Fruit fly (Drosophila melanogaster) whole organism, adult: ENCODE data around the gene ACXE.
A peak's percentile ranks its signal among the peaks of the same experiment; 100 is the strongest.

ENCODE experiments used
- CG11617 ChIP-seq: fragments of 200-800 bp; sonication (Bioruptor generic); optimal IDR thresholded peaks from 2 replicates; lab custom pipeline; 2017; ENCODE audit warnings: mild to moderate bottlenecking, missing biosample characterization, missing genetic modification reagents, missing genetic modification characterization
- CG12768 ChIP-seq: fragments of 200-800 bp; sonication (Bioruptor generic); optimal IDR thresholded peaks from 2 replicates; lab custom pipeline; 2017; ENCODE audit warnings: missing biosample characterization, missing genetic modification characterization, mild to moderate bottlenecking, moderate library complexity, missing genetic modification reagents
- CG14711 ChIP-seq: fragments of 200-800 bp; sonication (Bioruptor generic); optimal IDR thresholded peaks from 2 replicates; lab custom pipeline; 2018; ENCODE audit warnings: missing biosample characterization, mild to moderate bottlenecking, missing genetic modification characterization, moderate library complexity
- CG1620 ChIP-seq: fragments of 200-800 bp; sonication (Bioruptor generic); optimal IDR thresholded peaks from 2 replicates; lab custom pipeline; 2016; ENCODE audit warnings: missing biosample characterization, missing genetic modification characterization
- CG33017 ChIP-seq: fragments of 200-800 bp; sonication (Bioruptor generic); optimal IDR thresholded peaks from 2 replicates; lab custom pipeline; 2018; ENCODE audit warnings: missing biosample characterization, mild to moderate bottlenecking, missing genetic modification characterization, moderate library complexity
- CG5204 ChIP-seq: fragments of 200-800 bp; sonication (Bioruptor generic); optimal IDR thresholded peaks from 2 replicates; lab custom pipeline; 2016; ENCODE audit warnings: missing biosample characterization, missing genetic modification characterization
- CG7045 ChIP-seq: fragments of 200-800 bp; sonication (Bioruptor generic); optimal IDR thresholded peaks from 2 replicates; lab custom pipeline; 2017; ENCODE audit warnings: missing biosample characterization, mild to moderate bottlenecking, missing genetic modification characterization
- CG7101 ChIP-seq: fragments of 200-800 bp; sonication (Bioruptor generic); optimal IDR thresholded peaks from 2 replicates; lab custom pipeline; 2018; ENCODE audit warnings: missing biosample characterization, mild to moderate bottlenecking, missing genetic modification characterization, moderate library complexity
- Clk ChIP-seq: fragments of 200-800 bp; sonication (Bioruptor generic); optimal IDR thresholded peaks from 2 replicates; lab custom pipeline; 2017; ENCODE audit warnings: missing biosample characterization, missing genetic modification characterization
- Crg-1 ChIP-seq: fragments of 200-800 bp; sonication (Bioruptor generic); optimal IDR thresholded peaks from 2 replicates; lab custom pipeline; 2016; ENCODE audit warnings: missing biosample characterization, missing genetic modification characterization
- Hr96 ChIP-seq: fragments of 200-800 bp; sonication (Bioruptor generic); optimal IDR thresholded peaks from 2 replicates; lab custom pipeline; 2016; ENCODE audit warnings: missing biosample characterization, missing genetic modification characterization
- Mnt ChIP-seq: fragments of 200-800 bp; sonication (Bioruptor generic); optimal IDR thresholded peaks from 2 replicates; lab custom pipeline; 2016; ENCODE audit warnings: missing biosample characterization, mild to moderate bottlenecking, missing genetic modification characterization
- bab1 ChIP-seq: fragments of 200-800 bp; sonication (Bioruptor generic); optimal IDR thresholded peaks from 3 replicates; lab custom pipeline; 2019; ENCODE audit warnings: missing biosample characterization, mild to moderate bottlenecking, missing genetic modification characterization, moderate library complexity
- cic ChIP-seq: fragments of 200-800 bp; sonication (Bioruptor generic); optimal IDR thresholded peaks from 2 replicates; lab custom pipeline; 2017; ENCODE audit warnings: missing biosample characterization, mild to moderate bottlenecking, missing genetic modification characterization, moderate library complexity
- cnc ChIP-seq, 2 experiments: fragments of >200 bp; optimal IDR thresholded peaks; 2 replicates each; lab custom pipeline; 2017
- kay ChIP-seq: fragments of 200-800 bp; sonication (Bioruptor generic); peaks from one replicate; lab custom pipeline; 2016; ENCODE audit warnings: missing biosample characterization, missing genetic modification characterization, borderline replicate concordance
- ovo ChIP-seq: fragments of 200-800 bp; sonication (Bioruptor generic); optimal IDR thresholded peaks from 2 replicates; lab custom pipeline; 2016; ENCODE audit warnings: missing biosample characterization, missing genetic modification characterization
- pad ChIP-seq: fragments of 200-800 bp; sonication (Bioruptor generic); optimal IDR thresholded peaks from 3 replicates; lab custom pipeline; 2017; ENCODE audit warnings: missing biosample characterization, missing genetic modification characterization, mild to moderate bottlenecking, moderate library complexity, missing genetic modification reagents
- tj ChIP-seq: fragments of 200-800 bp; sonication (Bioruptor generic); optimal IDR thresholded peaks from 3 replicates; lab custom pipeline; 2017; ENCODE audit warnings: missing biosample characterization, mild to moderate bottlenecking, missing genetic modification characterization, moderate library complexity
- toe ChIP-seq: fragments of 200-800 bp; sonication (Bioruptor generic); optimal IDR thresholded peaks from 2 replicates; lab custom pipeline; 2016; ENCODE audit warnings: missing biosample characterization, missing genetic modification characterization

The ACXE gene

DNA sequence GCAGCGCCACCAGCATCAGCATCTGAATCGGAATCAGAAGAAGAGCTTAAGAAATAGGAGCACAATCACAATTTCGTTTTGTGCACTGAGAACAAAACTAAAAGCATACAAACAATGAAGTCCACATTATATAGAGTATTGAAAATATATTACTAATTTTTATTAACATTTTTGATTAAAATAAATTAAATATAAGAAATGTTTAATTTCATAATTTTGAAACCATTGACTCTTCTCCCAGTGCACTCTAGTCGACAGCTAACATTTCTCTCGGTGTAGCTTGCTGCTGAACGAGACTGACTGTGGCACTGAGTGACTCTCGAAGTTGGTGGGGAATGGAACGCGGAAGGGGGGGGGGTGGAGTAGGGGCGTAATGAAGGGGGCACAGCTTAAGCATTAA lies 25.3 kb downstream of the ACXE start:
- no peak for TF ChIP-seq CG11617 (GFP tag; lab: Kevin White, UChicago)
- TF ChIP-seq CG1620: no peak
- no peak for TF ChIP-seq tj
- no peak for TF ChIP-seq Clk (GFP tag; lab: Kevin White, UChicago)
- TF ChIP-seq Mnt: no peak
- TF ChIP-seq CG14711 (tag; lab: Kevin White, UChicago): no peak
- no peak for TF ChIP-seq ovo (GFP tag; lab: Kevin White, UChicago)
- TF ChIP-seq toe: no peak
- TF ChIP-seq CG7101 (tag; lab: Kevin White, UChicago): no peak
- TF ChIP-seq pad (GFP tag; lab: Kevin White, UChicago): no peak
- no peak for TF ChIP-seq bab1
- TF ChIP-seq CG5204 (GFP tag; lab: Kevin White, UChicago): no peak
- TF ChIP-seq CG12768 (GFP tag; lab: Kevin White, UChicago): no peak
- no peak for TF ChIP-seq CG33017 (tag; lab: Kevin White, UChicago)
- no peak for TF ChIP-seq Hr96 (GFP tag; lab: Kevin White, UChicago)
- TF ChIP-seq Crg-1 (GFP tag; lab: Kevin White, UChicago): no peak
- TF ChIP-seq kay (GFP tag; lab: Kevin White, UChicago): no peak
- TF ChIP-seq cic (GFP tag; lab: Kevin White, UChicago): no peak
- no peak for TF ChIP-seq cnc (optimal IDR thresholded peaks at IDR 0.05; lab: Kevin White, UChicago)

DNA sequence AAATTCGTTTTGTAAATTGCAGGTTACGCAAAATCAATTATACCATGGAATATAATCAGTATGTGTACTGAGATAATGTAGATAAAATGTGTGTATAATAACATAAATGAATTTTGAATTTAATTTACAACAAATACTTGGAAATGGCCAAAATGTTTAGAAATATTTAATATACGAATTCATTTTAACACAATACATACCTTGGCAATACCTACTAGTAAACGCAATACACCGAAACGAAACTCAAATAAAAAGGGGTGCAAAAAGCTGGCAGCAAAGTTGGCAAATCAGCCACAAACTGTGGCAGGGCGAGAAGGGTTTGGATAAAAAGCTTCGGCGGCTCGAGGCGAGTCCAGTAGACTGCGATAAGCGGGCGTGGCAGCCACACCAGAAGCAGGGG lies 40.9 kb downstream of the ACXE start, which contains the start of gene CG16800:
TSS of gene CG16800 (plus strand) at position 301 of the 400 bp plus-strand sequence.
- TF ChIP-seq CG33017 (tag; lab: Kevin White, UChicago): no peak
- no peak for TF ChIP-seq Crg-1 (GFP tag; lab: Kevin White, UChicago)
- no peak for TF ChIP-seq CG7101 (tag; lab: Kevin White, UChicago)
- no peak for TF ChIP-seq cnc (optimal IDR thresholded peaks at IDR 0.05; lab: Kevin White, UChicago)
- TF ChIP-seq Clk (GFP tag; lab: Kevin White, UChicago): no peak
- no peak for TF ChIP-seq toe
- TF ChIP-seq CG12768 (GFP tag; lab: Kevin White, UChicago): no peak

DNA sequence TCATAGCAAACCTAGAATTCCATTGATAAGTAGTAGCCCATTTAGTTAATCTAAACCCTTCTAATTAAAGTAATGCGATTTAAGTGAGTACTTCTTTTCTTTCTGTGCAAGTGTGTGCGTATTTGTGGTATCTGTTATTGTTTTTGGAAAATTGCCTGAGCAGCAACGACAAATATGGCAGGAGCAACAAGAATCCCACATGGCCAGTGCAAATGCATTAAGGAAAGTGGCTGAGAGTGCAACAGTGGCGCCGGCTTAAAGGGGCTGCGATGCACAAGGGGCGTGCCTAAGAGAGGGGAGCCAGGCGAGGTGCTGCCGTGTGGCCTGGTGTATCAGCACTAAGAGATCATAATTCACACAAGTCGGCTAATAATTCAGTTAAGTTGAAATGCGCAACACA lies 44.2 kb downstream of the ACXE start:
- no peak for TF ChIP-seq cnc (optimal IDR thresholded peaks at IDR 0.05; lab: Kevin White, UChicago)
- no peak for TF ChIP-seq Hr96 (GFP tag; lab: Kevin White, UChicago)
- TF ChIP-seq cic (GFP tag; lab: Kevin White, UChicago): no peak
- TF ChIP-seq kay (GFP tag; lab: Kevin White, UChicago): no peak
- no peak for TF ChIP-seq ovo (GFP tag; lab: Kevin White, UChicago)
- no peak for TF ChIP-seq CG1620
- no peak for TF ChIP-seq CG11617 (GFP tag; lab: Kevin White, UChicago)
- TF ChIP-seq Clk (GFP tag; lab: Kevin White, UChicago): no peak
- no peak for TF ChIP-seq CG14711 (tag; lab: Kevin White, UChicago)
- no peak for TF ChIP-seq CG7045 (GFP tag; lab: Kevin White, UChicago)
- TF ChIP-seq tj: no peak
- no peak for TF ChIP-seq Mnt
- TF ChIP-seq CG5204 (GFP tag; lab: Kevin White, UChicago): no peak
- no peak for TF ChIP-seq toe
- no peak for TF ChIP-seq pad (GFP tag; lab: Kevin White, UChicago)
- TF ChIP-seq CG7101 (tag; lab: Kevin White, UChicago): no peak

DNA sequence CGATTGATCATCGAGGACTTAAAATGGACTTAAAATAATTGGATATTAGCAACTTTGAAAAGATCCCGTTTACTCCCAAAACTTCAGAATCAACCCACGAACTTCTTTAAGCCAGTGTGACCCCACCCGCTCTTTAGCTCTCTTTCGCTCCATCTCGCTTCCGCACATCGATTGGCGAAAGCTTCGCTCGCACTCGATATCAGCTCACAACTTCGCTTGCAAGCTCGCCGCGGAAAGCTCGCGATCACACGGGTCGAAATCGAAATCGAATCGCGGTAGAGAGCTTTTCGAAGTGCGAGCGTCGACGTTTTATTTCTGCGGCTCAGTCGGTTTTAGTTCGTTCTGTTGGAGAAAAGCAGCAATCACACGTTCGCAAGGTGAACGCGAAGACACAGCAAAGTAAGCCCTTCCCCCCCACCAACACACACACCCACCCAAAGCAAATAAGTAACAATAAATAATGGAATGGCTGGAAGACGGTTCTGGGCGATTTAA lies 48.7 kb downstream of the ACXE start, which contains the start of gene Vha68-2:
TSS of gene Vha68-2 (plus strand) at position 278 of the 495 bp plus-strand sequence.
- TF ChIP-seq CG5204 (GFP tag; lab: Kevin White, UChicago) (peak; percentile 67), cic (GFP tag; lab: Kevin White, UChicago) (peak; percentile 28), Crg-1 (GFP tag; lab: Kevin White, UChicago) (peak; percentile 48), CG1620 (peak; percentile 80), CG33017 (tag; lab: Kevin White, UChicago) (peak; percentile 16), CG7045 (GFP tag; lab: Kevin White, UChicago) (no peak), CG7101 (tag; lab: Kevin White, UChicago) (peak; percentile 74), CG11617 (GFP tag; lab: Kevin White, UChicago) (peak; percentile 23), Clk (GFP tag; lab: Kevin White, UChicago) (no peak), bab1 (peak; percentile 82), tj (no peak), pad (GFP tag; lab: Kevin White, UChicago) (peak; percentile 29), kay (GFP tag; lab: Kevin White, UChicago) (no peak), ovo (GFP tag; lab: Kevin White, UChicago) (peak; percentile 65), Hr96 (GFP tag; lab: Kevin White, UChicago) (peak; percentile 6), cnc (optimal IDR thresholded peaks at IDR 0.05; lab: Kevin White, UChicago) (no peak), Mnt (peak; percentile 52), CG12768 (GFP tag; lab: Kevin White, UChicago) (no peak), CG14711 (tag; lab: Kevin White, UChicago) (no peak), toe (peak; percentile 38)

DNA sequence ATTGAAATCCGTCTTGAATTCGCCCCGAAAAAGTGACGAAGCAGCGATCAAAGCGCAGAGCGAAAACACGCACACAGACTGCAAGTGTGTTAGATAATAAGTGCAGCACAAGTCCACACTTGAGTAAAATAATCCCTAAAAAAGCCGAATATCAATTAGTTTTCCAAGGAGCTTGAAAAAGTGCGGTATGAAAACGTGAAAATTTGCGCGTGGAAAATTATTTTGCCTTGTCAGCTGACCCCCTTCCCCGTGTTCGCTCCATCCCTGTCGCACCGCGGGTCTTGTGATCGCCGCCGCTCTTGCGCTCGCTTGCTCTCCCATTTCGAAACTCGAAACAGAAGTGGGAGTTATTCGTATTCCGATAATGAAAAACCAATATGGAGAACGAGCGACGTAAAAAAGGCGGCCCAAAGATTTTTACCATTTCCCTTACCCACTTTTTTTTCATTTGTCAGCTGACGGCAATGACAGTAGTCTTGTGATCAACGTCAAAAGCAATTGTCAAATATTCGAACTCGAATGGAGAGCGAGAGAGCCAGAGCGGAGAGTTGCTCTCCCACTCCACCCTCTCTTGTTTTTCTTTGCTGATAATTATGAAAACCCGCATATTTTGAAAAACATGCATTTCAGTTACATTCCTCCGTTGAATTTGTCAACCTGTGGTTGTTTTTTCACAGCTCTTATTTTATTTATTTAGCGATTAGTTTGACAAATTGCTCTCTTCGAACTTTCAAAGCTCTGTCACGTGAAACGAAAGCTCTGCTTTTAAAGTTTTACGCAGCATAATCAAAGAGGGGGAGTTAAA lies 49.4 kb downstream of the ACXE start:
- TF ChIP-seq Hr96 (GFP tag; lab: Kevin White, UChicago) (no peak), CG1620 (no peak), Mnt (no peak), Clk (GFP tag; lab: Kevin White, UChicago) (no peak), CG7045 (GFP tag; lab: Kevin White, UChicago) (no peak), toe (no peak), CG33017 (tag; lab: Kevin White, UChicago) (no peak), CG14711 (tag; lab: Kevin White, UChicago) (no peak), cic (GFP tag; lab: Kevin White, UChicago) (no peak), CG11617 (GFP tag; lab: Kevin White, UChicago) (no peak), CG7101 (tag; lab: Kevin White, UChicago) (no peak), cnc (optimal IDR thresholded peaks at IDR 0.05; lab: Kevin White, UChicago) (no peak), CG5204 (GFP tag; lab: Kevin White, UChicago) (no peak), ovo (GFP tag; lab: Kevin White, UChicago) (no peak), tj (peak; percentile 82), Crg-1 (GFP tag; lab: Kevin White, UChicago) (no peak), kay (GFP tag; lab: Kevin White, UChicago) (peak; percentile 93)
